Fruit fly (Drosophila melanogaster) whole organism, embryonic: ENCODE results near the gene CG3740.

ENCODE experiments used
- BEAF-32 ChIP-seq: fragments of 200-800 bp; sonication (Bioruptor generic); optimal IDR thresholded peaks from 3 replicates; lab custom pipeline; 2017; ENCODE audit warnings: missing biosample characterization, missing genetic modification characterization, mild to moderate bottlenecking, moderate library complexity, missing genetic modification reagents
- Blimp-1 ChIP-seq: fragments of 200-800 bp; sonication (Bioruptor generic); optimal IDR thresholded peaks from 3 replicates; lab custom pipeline; 2018; ENCODE audit warnings: missing biosample characterization, missing genetic modification characterization, mild to moderate bottlenecking, moderate library complexity, missing genetic modification reagents
- C15 ChIP-seq: fragments of 200-800 bp; sonication (Bioruptor generic); IDR thresholded peaks from 3 replicates; pipeline ENCODE4 v1.3.6; 2022; ENCODE audit warnings: missing biosample characterization, missing genetic modification characterization
- CG10979 ChIP-seq: fragments of 200-800 bp; sonication (Bioruptor generic); optimal IDR thresholded peaks from 2 replicates; lab custom pipeline; 2018; ENCODE audit warnings: missing biosample characterization, mild to moderate bottlenecking, missing genetic modification characterization, moderate library complexity
- CG1233 ChIP-seq: fragments of 200-800 bp; sonication (Bioruptor generic); optimal IDR thresholded peaks from 4 replicates; lab custom pipeline; 2018; ENCODE audit warnings: missing biosample characterization, mild to moderate bottlenecking, missing genetic modification characterization
- CG14710 ChIP-seq: fragments of 200-800 bp; sonication (Bioruptor generic); optimal IDR thresholded peaks from 3 replicates; lab custom pipeline; 2019; ENCODE audit warnings: missing biosample characterization, mild to moderate bottlenecking, missing genetic modification characterization, moderate library complexity
- CG15514 ChIP-seq: fragments of 200-800 bp; sonication (Bioruptor generic); optimal IDR thresholded peaks from 3 replicates; lab custom pipeline; 2017; ENCODE audit warnings: missing biosample characterization, missing genetic modification characterization, mild to moderate bottlenecking, moderate library complexity, missing genetic modification reagents
- CG15696 ChIP-seq: fragments of 200-800 bp; sonication (Bioruptor generic); optimal IDR thresholded peaks from 2 replicates; lab custom pipeline; 2019; ENCODE audit warnings: missing biosample characterization, mild to moderate bottlenecking, missing genetic modification characterization, moderate library complexity
- CG17359 ChIP-seq: fragments of 200-800 bp; sonication (Bioruptor generic); optimal IDR thresholded peaks from 3 replicates; lab custom pipeline; 2018; ENCODE audit warnings: missing biosample characterization, mild to moderate bottlenecking, missing genetic modification characterization, moderate library complexity
- CG2199 ChIP-seq: fragments of 200-800 bp; sonication (Bioruptor generic); IDR thresholded peaks from 3 replicates; pipeline ENCODE4 v1.3.6; 2022; ENCODE audit warnings: missing biosample characterization, missing genetic modification characterization
- CG30431 ChIP-seq: fragments of 200-800 bp; sonication (Bioruptor generic); optimal IDR thresholded peaks from 2 replicates; lab custom pipeline; 2017; ENCODE audit warnings: missing biosample characterization, missing genetic modification characterization
- CG4820 ChIP-seq: fragments of 200-800 bp; sonication (Bioruptor generic); optimal IDR thresholded peaks from 3 replicates; lab custom pipeline; 2016; ENCODE audit warnings: missing biosample characterization, missing genetic modification characterization
- CG5180 ChIP-seq: fragments of 200-800 bp; sonication (Bioruptor generic); optimal IDR thresholded peaks from 3 replicates; lab custom pipeline; 2017; ENCODE audit warnings: missing biosample characterization, missing genetic modification characterization, mild to moderate bottlenecking, moderate library complexity, missing genetic modification reagents
- CG6791 ChIP-seq: fragments of 200-800 bp; sonication (Bioruptor generic); IDR thresholded peaks from 3 replicates; pipeline ENCODE4 v1.3.6; 2022; ENCODE audit warnings: missing biosample characterization, missing genetic modification characterization; ENCODE audit not compliant: partially characterized antibody
- CG7745 ChIP-seq: fragments of 200-800 bp; sonication (Bioruptor generic); optimal IDR thresholded peaks from 2 replicates; lab custom pipeline; 2018; ENCODE audit warnings: missing biosample characterization, mild to moderate bottlenecking, missing genetic modification characterization, moderate library complexity
- CG7963 ChIP-seq: fragments of 200-800 bp; sonication (Bioruptor generic); IDR thresholded peaks from 3 replicates; pipeline ENCODE4 v1.3.6; 2022; ENCODE audit warnings: missing biosample characterization, missing genetic modification characterization; ENCODE audit not compliant: partially characterized antibody
- CkIIα-i1 ChIP-seq: fragments of 200-800 bp; sonication (Bioruptor generic); IDR thresholded peaks from 2 replicates; pipeline ENCODE4 v1.3.6; 2022; ENCODE audit warnings: missing biosample characterization, missing genetic modification characterization
- CrebB ChIP-seq: fragments of 200-800 bp; sonication (Bioruptor generic); optimal IDR thresholded peaks from 3 replicates; lab custom pipeline; 2018; ENCODE audit warnings: missing biosample characterization, mild to moderate bottlenecking, missing genetic modification characterization
- D19A ChIP-seq: fragments of 200-800 bp; optimal IDR thresholded peaks from 3 replicates; lab custom pipeline; 2019; ENCODE audit warnings: missing biosample characterization, mild to moderate bottlenecking, missing genetic modification characterization, moderate library complexity
- E2f2 ChIP-seq: fragments of 200-800 bp; sonication (Bioruptor generic); IDR thresholded peaks from 2 replicates; pipeline ENCODE4 v1.3.6; 2022; ENCODE audit warnings: missing biosample characterization, missing genetic modification characterization
- Fer2 ChIP-seq: fragments of 200-800 bp; sonication (Bioruptor generic); optimal IDR thresholded peaks from 2 replicates; lab custom pipeline; 2018; ENCODE audit warnings: missing biosample characterization, mild to moderate bottlenecking, missing genetic modification characterization, moderate library complexity
- Max ChIP-seq: fragments of 200-800 bp; sonication (Bioruptor generic); optimal IDR thresholded peaks from 2 replicates; lab custom pipeline; 2016; ENCODE audit warnings: missing biosample characterization, mild to moderate bottlenecking, missing genetic modification characterization
- Sry-δ ChIP-seq: fragments of 200-800 bp; sonication (Bioruptor generic); optimal IDR thresholded peaks from 2 replicates; lab custom pipeline; 2016; ENCODE audit warnings: missing biosample characterization, missing genetic modification characterization
- Xbp1 ChIP-seq: fragments of 200-800 bp; sonication (Bioruptor generic); optimal IDR thresholded peaks from 3 replicates; lab custom pipeline; 2016; ENCODE audit warnings: missing biosample characterization, mild to moderate bottlenecking, missing genetic modification characterization
- az2 ChIP-seq: fragments of 200-800 bp; sonication (Bioruptor generic); optimal IDR thresholded peaks from 3 replicates; lab custom pipeline; 2016; ENCODE audit warnings: missing biosample characterization, missing genetic modification characterization
- bcd ChIP-seq: fragments of 200-800 bp; sonication (Bioruptor generic); optimal IDR thresholded peaks from 2 replicates; lab custom pipeline; 2017; ENCODE audit warnings: missing biosample characterization, mild to moderate bottlenecking, missing genetic modification characterization
- ewg ChIP-seq: fragments of 200-800 bp; sonication (Bioruptor generic); optimal IDR thresholded peaks from 3 replicates; lab custom pipeline; 2017; ENCODE audit warnings: mild to moderate bottlenecking, missing biosample characterization, missing genetic modification reagents, missing genetic modification characterization
- gcm2 ChIP-seq: fragments of 200-800 bp; sonication (Bioruptor generic); optimal IDR thresholded peaks from 2 replicates; lab custom pipeline; 2016; ENCODE audit warnings: missing biosample characterization, missing genetic modification characterization
- grn ChIP-seq: fragments of 200-800 bp; sonication (Bioruptor generic); optimal IDR thresholded peaks from 3 replicates; lab custom pipeline; 2017; ENCODE audit warnings: missing biosample characterization, missing genetic modification characterization
- h ChIP-seq: fragments of >200 bp; optimal IDR thresholded peaks from 2 replicates; lab custom pipeline; 2017
- inv ChIP-seq: fragments of 200-800 bp; sonication (Bioruptor generic); IDR thresholded peaks from 2 replicates; pipeline ENCODE4 v1.3.6; 2022; ENCODE audit warnings: missing biosample characterization, missing genetic modification characterization; ENCODE audit not compliant: partially characterized antibody
- nmo ChIP-seq: fragments of 200-800 bp; sonication (Bioruptor generic); optimal IDR thresholded peaks from 2 replicates; lab custom pipeline; 2018; ENCODE audit warnings: missing biosample characterization, mild to moderate bottlenecking, missing genetic modification characterization, moderate library complexity
- peb ChIP-seq: fragments of 200-800 bp; sonication (Bioruptor generic); IDR thresholded peaks from 2 replicates; pipeline ENCODE4 v1.3.6; 2022; ENCODE audit warnings: missing biosample characterization, missing genetic modification characterization
- row ChIP-seq: fragments of 200-800 bp; sonication (Bioruptor generic); IDR thresholded peaks from 3 replicates; pipeline ENCODE4 v1.3.6; 2022; ENCODE audit warnings: missing biosample characterization, missing genetic modification characterization
- seq ChIP-seq: fragments of 200-800 bp; sonication (Bioruptor generic); IDR thresholded peaks from 2 replicates; pipeline ENCODE4 v1.3.6; 2022; ENCODE audit warnings: missing biosample characterization, missing genetic modification characterization
- sim ChIP-seq: fragments of 200-800 bp; sonication (Bioruptor generic); IDR thresholded peaks from 2 replicates; pipeline ENCODE4 v1.3.6; 2022; ENCODE audit warnings: missing biosample characterization, missing genetic modification characterization
- tup ChIP-seq: fragments of 200-800 bp; sonication (Bioruptor generic); optimal IDR thresholded peaks from 2 replicates; lab custom pipeline; 2016; ENCODE audit warnings: missing biosample characterization, mild to moderate bottlenecking, missing genetic modification characterization, moderate library complexity
- wek ChIP-seq: fragments of 200-800 bp; sonication (Bioruptor generic); optimal IDR thresholded peaks from 3 replicates; lab custom pipeline; 2018; ENCODE audit warnings: missing biosample characterization, mild to moderate bottlenecking, missing genetic modification characterization, moderate library complexity
- zfh2 ChIP-seq: fragments of 200-800 bp; sonication (Bioruptor generic); optimal IDR thresholded peaks from 2 replicates; lab custom pipeline; 2016; ENCODE audit warnings: missing biosample characterization, missing genetic modification characterization

The CG3740 gene

DNA sequence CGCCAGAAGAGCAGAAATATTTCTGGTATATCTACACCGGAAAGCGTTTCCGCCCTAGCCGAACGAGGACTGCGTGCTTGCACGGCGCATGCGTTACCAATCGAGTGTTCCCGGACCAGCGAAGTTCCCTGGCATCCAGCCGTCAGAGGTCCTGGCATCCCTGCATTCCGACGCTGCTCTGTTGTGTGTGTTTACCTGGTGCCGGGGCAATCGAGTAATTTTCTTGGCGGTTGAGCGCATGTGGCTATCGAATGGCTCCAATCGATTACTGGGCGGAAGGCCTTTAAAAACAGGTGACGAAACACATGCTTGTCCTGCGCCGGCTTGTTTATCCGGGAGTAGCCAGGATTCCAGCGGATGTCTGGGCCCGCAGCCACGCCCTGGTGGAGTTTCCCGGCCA is 23.5 kb upstream of the CG3740 start, which contains the start of gene CG32809 (continued):
- TF ChIP-seq D19A (no peak), Sry-δ (GFP tag; lab: Kevin White, UChicago) (peak; percentile 25), sim (GFP tag; lab: Robert Waterston, UW) (no peak), peb (GFP tag; lab: Robert Waterston, UW) (no peak), CG17359 (tag; lab: Kevin White, UChicago) (no peak), CG7963 (GFP tag; lab: Robert Waterston, UW) (0 out of 3 replicates have a peak, but pooled peaks have one; percentile 26), row (GFP tag; lab: Robert Waterston, UW) (no peak), tup (GFP tag; lab: Kevin White, UChicago) (no peak), CG4820 (GFP tag; lab: Kevin White, UChicago) (no peak), grn (GFP tag; lab: Kevin White, UChicago) (no peak), CG30431 (GFP tag; lab: Kevin White, UChicago) (no peak), CG10979 (no peak), CrebB (tag; lab: Kevin White, UChicago) (no peak), wek (GFP tag; lab: Kevin White, UChicago) (no peak), CG2199 (GFP tag; lab: Robert Waterston, UW) (no peak), CG15696 (tag; lab: Kevin White, UChicago) (no peak), CG7745 (tag; lab: Kevin White, UChicago) (no peak), CG1233 (GFP tag; lab: Kevin White, UChicago) (no peak), Xbp1 (GFP tag; lab: Kevin White, UChicago) (no peak), BEAF-32 (GFP tag; lab: Kevin White, UChicago) (peak; percentile 18), Fer2 (tag; lab: Kevin White, UChicago) (no peak), h (lab: Kevin White, UChicago) (no peak), inv (GFP tag; lab: Robert Waterston, UW) (no peak), CG6791 (peak; percentile 59; the same call in 2 of the 3 replicates), seq (GFP tag; lab: Robert Waterston, UW) (no peak), E2f2 (GFP tag; lab: Robert Waterston, UW) (peak; percentile 59; the same call in 1 of the 2 replicates), Max (GFP tag; lab: Kevin White, UChicago) (no peak), CG14710 (no peak)

DNA sequence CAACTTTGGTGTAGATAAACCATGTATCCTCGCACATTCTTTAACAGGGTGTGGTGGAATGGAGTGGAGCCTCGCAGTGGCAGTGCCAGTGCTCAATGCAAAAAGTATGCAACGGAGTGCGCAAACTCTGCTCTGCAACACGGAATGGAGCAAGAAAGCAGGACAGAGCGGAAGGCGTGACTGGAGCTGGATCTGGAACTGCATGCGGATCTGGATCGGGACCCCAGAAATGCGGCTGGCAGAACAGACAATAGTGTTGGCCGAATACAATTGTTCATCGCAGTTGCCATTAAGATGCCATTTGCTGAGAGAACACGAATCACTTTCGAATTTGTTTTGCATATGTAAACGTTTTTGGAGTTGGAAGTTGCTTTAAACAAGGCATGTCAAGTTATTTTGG is 22.4 kb upstream of the CG3740 start:
- TF ChIP-seq C15 (GFP tag; lab: Robert Waterston, UW) (no peak), ewg (GFP tag; lab: Kevin White, UChicago) (peak; percentile 45), nmo (GFP tag; lab: Kevin White, UChicago) (no peak), CkIIα-i1 (GFP tag; lab: Robert Waterston, UW) (no peak), bcd (no peak), CG15514 (GFP tag; lab: Kevin White, UChicago) (peak; percentile 95)

DNA sequence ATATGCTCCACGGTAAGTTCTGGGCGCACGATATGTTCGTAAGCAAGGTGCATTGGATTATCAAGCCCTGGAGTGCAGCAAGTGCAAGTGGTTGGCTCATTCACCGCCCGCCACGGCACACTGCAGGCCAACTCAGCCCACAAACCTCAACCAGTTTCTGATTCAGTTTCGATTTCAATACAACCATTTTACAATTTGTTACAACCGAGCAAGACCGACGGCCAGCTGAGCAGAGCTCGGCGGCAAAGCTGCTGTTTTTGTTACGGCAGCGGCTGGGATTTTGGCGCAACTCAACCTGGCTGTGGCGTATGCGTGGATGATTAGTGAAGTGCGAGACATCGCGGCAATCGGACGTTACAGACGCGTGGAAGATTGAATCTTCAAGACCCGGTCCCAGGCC is 17.2 kb upstream of the CG3740 start, which contains the start of gene b6:
Gene b6, plus strand, starts transcription at position 320 of the 400 bp plus-strand sequence.
- no peak for TF ChIP-seq gcm2
- peak; percentile 88 for TF ChIP-seq CG5180 (GFP tag; lab: Kevin White, UChicago)
- TF ChIP-seq az2 (GFP tag; lab: Kevin White, UChicago), result no peak
- TF ChIP-seq Blimp-1 (GFP tag; lab: Kevin White, UChicago), result peak; percentile 57
- no peak for TF ChIP-seq zfh2
- TF ChIP-seq, all 482 proteins: peak for 2
